Worm (Caenorhabditis elegans): ENCODE measurements around the gene F01D4.5.

F01D4.5 gene

DNA sequence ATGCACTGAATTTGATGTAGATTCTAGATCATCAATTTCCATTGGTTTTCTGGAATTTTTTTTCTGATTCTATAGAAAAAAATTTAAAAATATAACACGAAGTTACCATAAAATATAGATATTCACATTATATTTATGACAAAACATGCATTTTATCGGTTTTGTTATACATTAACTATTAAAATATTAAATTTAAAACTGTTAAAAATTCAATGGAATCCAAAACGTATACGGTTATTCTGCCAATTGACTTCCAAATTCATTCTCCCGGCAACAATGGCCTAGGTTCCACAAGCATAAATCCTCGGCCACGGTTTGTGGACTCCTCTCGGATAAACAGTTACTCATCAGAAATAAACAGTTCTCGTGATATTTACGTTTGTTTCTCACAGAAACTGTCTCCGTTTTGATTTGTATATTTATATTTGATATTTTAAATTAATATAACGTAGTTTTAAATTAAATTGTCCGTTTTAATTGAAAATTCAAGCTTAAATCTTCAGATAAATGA lies at the start of gene F01D4.5, which contains the start of gene ced-5 (continued):
- TF ChIP-seq ekl-4 (GFP tag; IDR thresholded peaks at IDR 0.05) (peak; percentile 57; the same call in 1 of the 2 replicates), ztf-18 (tag; optimal IDR thresholded peaks at IDR 0.05) (peak; percentile 27), tbp1 (GFP tag; optimal IDR thresholded peaks at IDR 0.05) (peak; percentile 42), ccch-3 (GFP tag; optimal IDR thresholded peaks at IDR 0.05) (peak; percentile 93), madf-10 (tag; optimal IDR thresholded peaks at IDR 0.05) (peak; percentile 62), tbx-9 (tag; optimal IDR thresholded peaks at IDR 0.05; ENCODE audit: borderline replicate concordance) (no peak), F57C9.4 (tag; optimal IDR thresholded peaks at IDR 0.05) (peak; percentile 73), lin-54 (GFP tag; optimal IDR thresholded peaks at IDR 0.05) (peak; percentile 66), B0019.2 (GFP tag; conservative IDR thresholded peaks at IDR 0.05) (0 out of 2 replicates have a peak, but pooled peaks have one; percentile 51), pha-4 (tag; optimal IDR thresholded peaks at IDR 0.05) (no peak), snpc-4 (GFP tag; optimal IDR thresholded peaks at IDR 0.05) (no peak), snpc-4 (tag; optimal IDR thresholded peaks at IDR 0.05) (peak in 3 of 4 experiments; percentile 46 to 70 (median 64)), rec-8 (tag; optimal IDR thresholded peaks at IDR 0.05) (peak; percentile 60 to 89), hrde-1 (tag; optimal IDR thresholded peaks at IDR 0.05; ENCODE audit: borderline replicate concordance) (peak; percentile 71), let-607 (tag; optimal IDR thresholded peaks at IDR 0.05) (peak in 1 of 2 experiments; percentile 72), akir-1 (GFP tag; optimal IDR thresholded peaks at IDR 0.05) (peak; percentile 84), nfya-2 (GFP tag; IDR thresholded peaks at IDR 0.05) (peak; percentile 86; the same call in 1 of the 2 replicates), zim-3 (tag; optimal IDR thresholded peaks at IDR 0.05) (no peak), K12H6.12 (tag; optimal IDR thresholded peaks at IDR 0.05) (peak; percentile 74), ZK185.1 (tag; optimal IDR thresholded peaks at IDR 0.05; ENCODE audit: poor library complexity, severe bottlenecking) (peak; percentile 96), egl-44 (GFP tag; IDR thresholded peaks at IDR 0.05) (no peak), nfyb-1 (GFP tag; IDR thresholded peaks at IDR 0.05) (peak; percentile 62), lag-1 (GFP tag; IDR thresholded peaks at IDR 0.05) (0 out of 2 replicates have a peak, but pooled peaks have one; percentile 74), ztf-3 (GFP tag; optimal IDR thresholded peaks at IDR 0.05) (no peak), ztf-6 (GFP tag; IDR thresholded peaks at IDR 0.05) (no peak), hlh-12 (tag; optimal IDR thresholded peaks at IDR 0.05) (no peak), ceh-40 (GFP tag; IDR thresholded peaks at IDR 0.05) (no peak), dox-1 (GFP tag; IDR thresholded peaks at IDR 0.05) (peak; percentile 85), hmg-20 (GFP tag; IDR thresholded peaks at IDR 0.05) (peak; percentile 62; the same call in 1 of the 2 replicates), ztf-22 (GFP tag; optimal IDR thresholded peaks at IDR 0.05) (peak; percentile 1), him-1 (tag; optimal IDR thresholded peaks at IDR 0.05) (peak; percentile 55), chd-7 (tag; optimal IDR thresholded peaks at IDR 0.05) (peak; percentile 56), snpc-1.1 (tag; optimal IDR thresholded peaks at IDR 0.05; ENCODE audit: insufficient read depth) (no peak), somi-1 (GFP tag; optimal IDR thresholded peaks at IDR 0.05) (peak; percentile 49), athp-1 (tag; optimal IDR thresholded peaks at IDR 0.05) (no peak), F33H1.4 (GFP tag; IDR thresholded peaks at IDR 0.05) (peak; percentile 48; the same call in 1 of the 2 replicates), ama-1 (optimal IDR thresholded peaks at IDR 0.05) (no peak), ama-1 (GFP tag; optimal IDR thresholded peaks at IDR 0.05) (no peak), ceh-100 (GFP tag; IDR thresholded peaks at IDR 0.05) (peak; percentile 41; the same call in 1 of the 2 replicates), nhr-179 (tag; optimal IDR thresholded peaks at IDR 0.05) (no peak), K11D2.4 (GFP tag; IDR thresholded peaks at IDR 0.05) (peak; percentile 61; the same call in 1 of the 2 replicates), hmg-1.2 (GFP tag; IDR thresholded peaks at IDR 0.05) (0 out of 2 replicates have a peak, but pooled peaks have one; percentile 21), F39B2.1 (GFP tag; IDR thresholded peaks at IDR 0.05) (no peak), cebp-2 (GFP tag; IDR thresholded peaks at IDR 0.05) (peak; percentile 65; the same call in 1 of the 2 replicates)
